Worm (Caenorhabditis elegans) whole organism, L2 larva: Measurements from ENCODE around the gene dmsr-12.

Experiments used
- C34F6.9 ChIP-seq: fragments of 150-350 bp; optimal IDR thresholded peaks from 2 replicates; lab custom pipeline; 2014; ENCODE audit warnings: missing biosample characterization, missing genetic modification characterization
- ama-1 ChIP-seq: fragments of 150-350 bp; optimal IDR thresholded peaks from 2 replicates; lab custom pipeline; 2018; ENCODE audit warnings: inconsistent platforms
- egl-27 ChIP-seq: sonication (generic microtip); optimal IDR thresholded peaks from 3 replicates; lab custom pipeline; 2017; ENCODE audit warnings: missing biosample characterization, missing genetic modification reagents, missing genetic modification characterization
- lin-13 ChIP-seq: fragments of 150-350 bp; optimal IDR thresholded peaks from 2 replicates; lab custom pipeline; 2014; ENCODE audit warnings: missing biosample characterization, missing genetic modification reagents, missing genetic modification characterization
- nhr-10 ChIP-seq: sonication (generic microtip); optimal IDR thresholded peaks from 2 replicates; lab custom pipeline; 2017; ENCODE audit warnings: missing biosample characterization, missing genetic modification characterization
- nhr-12 ChIP-seq: fragments of 150-350 bp; optimal IDR thresholded peaks from 2 replicates; lab custom pipeline; 2014; ENCODE audit warnings: missing biosample characterization, missing genetic modification characterization
- nhr-25 ChIP-seq: fragments of 150-350 bp; sonication (generic microtip); optimal IDR thresholded peaks from 3 replicates; lab custom pipeline; 2014; ENCODE audit warnings: missing biosample characterization, missing genetic modification characterization
- nhr-6 ChIP-seq: fragments of 150-350 bp; optimal IDR thresholded peaks from 2 replicates; lab custom pipeline; 2014; ENCODE audit warnings: missing biosample characterization, missing genetic modification characterization
- unc-62 ChIP-seq: fragments of 150-350 bp; optimal IDR thresholded peaks from 2 replicates; lab custom pipeline; 2014; ENCODE audit warnings: missing biosample characterization, missing genetic modification reagents, missing genetic modification characterization
- ztf-1 ChIP-seq: fragments of 200-800 bp; sonication (Bioruptor generic); conservative IDR thresholded peaks from 2 replicates; pipeline ENCODE4 v1.3.6; 2022; ENCODE audit warnings: missing genetic modification characterization, missing compliant biosample characterization
- ztf-4 ChIP-seq: fragments of 150-350 bp; optimal IDR thresholded peaks from 2 replicates; lab custom pipeline; 2014; ENCODE audit warnings: missing biosample characterization, missing genetic modification characterization

- TF ChIP-seq nhr-12 (tag; lab: Kevin White, UChicago): no peak
- no peak for TF ChIP-seq nhr-10
- no peak for TF ChIP-seq ztf-1 (GFP tag; lab: Robert Waterston, UW)
- TF ChIP-seq unc-62: no peak
- no peak for TF ChIP-seq ama-1
- TF ChIP-seq ztf-4 (tag; lab: Kevin White, UChicago): no peak
- no peak for TF ChIP-seq nhr-25
- no peak for TF ChIP-seq lin-13 (GFP tag; lab: Kevin White, UChicago)
- no peak for TF ChIP-seq nhr-6 (tag; lab: Kevin White, UChicago)
- no peak for TF ChIP-seq egl-27 (tag; lab: Kevin White, UChicago)
- TF ChIP-seq C34F6.9 (tag; lab: Kevin White, UChicago): no peak
Measured at ce11 chrV:6801850-6802249, 4.4 kb downstream of the dmsr-12 start, which contains the start of gene dmsr-10.
